Worm (Caenorhabditis elegans): ENCODE measurements around the gene F33H12.1.

DNA sequence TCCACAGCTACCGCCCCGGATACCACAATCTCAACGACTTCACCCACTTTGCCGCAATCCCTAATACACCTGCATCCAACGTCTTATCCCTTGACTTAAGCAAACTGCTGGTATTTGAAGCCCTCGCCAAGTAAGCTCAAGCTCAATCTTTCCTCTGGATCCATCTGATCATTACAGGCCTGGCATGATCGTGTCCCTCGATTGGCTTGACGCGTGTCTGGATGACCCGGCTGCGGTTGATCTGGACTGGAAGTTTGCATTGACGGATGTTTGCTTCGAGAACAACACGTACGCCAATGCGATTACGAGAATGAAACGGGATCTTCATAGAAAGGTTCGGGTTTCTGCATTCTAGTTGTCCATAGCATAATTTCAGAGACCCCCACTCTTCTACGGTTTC is 655 bp downstream of the F33H12.1 start:
- no peak for TF ChIP-seq him-1 (tag; optimal IDR thresholded peaks at IDR 0.05)
- no peak for TF ChIP-seq W03F9.2 (tag; optimal IDR thresholded peaks at IDR 0.05)
- no peak for TF ChIP-seq dao-5 (tag; optimal IDR thresholded peaks at IDR 0.05)
